Worm (Caenorhabditis elegans) whole organism, L1 larva: ENCODE results near the gene lin-15B.

Experiments
- fos-1 ChIP-seq: fragments of 150-350 bp; optimal IDR thresholded peaks from 2 replicates; lab custom pipeline; 2014; ENCODE audit warnings: missing biosample characterization, missing genetic modification characterization
- hpl-2 ChIP-seq: fragments of 150-350 bp; optimal IDR thresholded peaks from 2 replicates; lab custom pipeline; 2014; ENCODE audit warnings: missing biosample characterization, missing genetic modification reagents, missing genetic modification characterization
- nhr-77 ChIP-seq: fragments of 150-350 bp; optimal IDR thresholded peaks from 2 replicates; lab custom pipeline; 2014; ENCODE audit warnings: missing biosample characterization, missing genetic modification characterization
- rnt-1 ChIP-seq: sonication (generic microtip); optimal IDR thresholded peaks from 2 replicates; lab custom pipeline; 2016; ENCODE audit warnings: mild to moderate bottlenecking, missing genetic modification characterization, moderate library complexity, missing compliant biosample characterization

- TF ChIP-seq fos-1 (tag; lab: Kevin White, UChicago) (no peak), hpl-2 (no peak), nhr-77 (tag; lab: Kevin White, UChicago) (peak; percentile 44), rnt-1 (peak; percentile 76)
These were observed 15.9 kb downstream of the lin-15B start for ce11 chrX:15741852-15742251.
